Worm (Caenorhabditis elegans) whole organism, young adult: Measurements from ENCODE around the gene hsp-12.3.

ENCODE experiments used
- efl-1 ChIP-seq: fragments of 150-350 bp; optimal IDR thresholded peaks from 2 replicates; lab custom pipeline; 2014; ENCODE audit warnings: missing biosample characterization, missing genetic modification reagents, missing genetic modification characterization
- fkh-3 ChIP-seq: sonication (generic microtip); optimal IDR thresholded peaks from 2 replicates; lab custom pipeline; 2016; ENCODE audit warnings: mild to moderate bottlenecking, missing genetic modification characterization, missing compliant biosample characterization
- him-1 ChIP-seq: sonication (generic microtip); optimal IDR thresholded peaks from 2 replicates; lab custom pipeline; 2016; ENCODE audit warnings: missing genotype, missing genetic modification reagents, missing genetic modification characterization, missing compliant biosample characterization
- nfya-1 ChIP-seq: sonication (generic microtip); optimal IDR thresholded peaks from 2 replicates; lab custom pipeline; 2017; ENCODE audit warnings: antibody characterized with exemption, missing compliant biosample characterization, missing genetic modification characterization, borderline replicate concordance; ENCODE audit not compliant: insufficient read depth
- snpc-4 ChIP-seq, 5 experiments: fragments of 150-350 bp in 1 of 5; sonication (generic microtip) in 4 of 5; optimal IDR thresholded peaks; 2 replicates each; lab custom pipeline; 2014 to 2018; ENCODE audit warnings: missing genetic modification characterization in 5 of 5, missing biosample characterization in 3 of 5, antibody characterized with exemption in 2 of 5, mild to moderate bottlenecking in 2 of 5, missing compliant biosample characterization in 2 of 5, missing genotype in 2 of 5, moderate library complexity in 2 of 5, missing genetic modification reagents in 1 of 5
- ztf-6 ChIP-seq: fragments of 200-800 bp; sonication (Bioruptor generic); IDR thresholded peaks from 2 replicates; pipeline ENCODE4 v1.3.6; 2022; ENCODE audit warnings: missing genetic modification reagents, missing genetic modification characterization, missing compliant biosample characterization

DNA sequence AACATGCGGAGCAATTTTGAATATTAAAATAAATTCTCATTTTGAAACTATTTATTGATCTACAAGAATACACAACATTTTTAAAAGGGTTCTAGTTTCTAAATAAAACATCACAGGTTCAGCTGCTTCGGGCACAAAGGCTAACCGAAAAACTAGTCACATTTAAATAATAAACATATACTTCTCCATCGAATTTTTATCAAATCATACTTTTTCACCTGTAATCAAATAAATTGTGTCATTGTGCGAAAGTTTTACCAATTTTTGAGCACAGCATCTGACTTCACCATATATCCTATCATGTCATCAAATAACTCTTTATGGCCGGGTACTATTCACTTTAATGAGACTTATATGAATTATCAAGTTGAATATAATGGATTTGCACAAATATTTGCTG, 45.0 kb upstream of the hsp-12.3 start, which contains the start of gene sru-6:
- TF ChIP-seq ztf-6 (GFP tag; lab: Robert Waterston, UW) = no peak
- TF ChIP-seq snpc-4 (GFP tag; optimal IDR thresholded peaks at IDR 0.05; lab: Kevin White, UChicago) = no peak
- TF ChIP-seq snpc-4 (tag; optimal IDR thresholded peaks at IDR 0.05; lab: Kevin White, UChicago) = no peak
- TF ChIP-seq nfya-1 (tag; lab: Kevin White, UChicago) = no peak
- TF ChIP-seq fkh-3 = no peak
- TF ChIP-seq him-1 (tag; lab: Kevin White, UChicago) = no peak
- TF ChIP-seq efl-1 = no peak
